Worm (Caenorhabditis elegans): ENCODE measurements around the gene immp-1.

The immp-1 gene

DNA sequence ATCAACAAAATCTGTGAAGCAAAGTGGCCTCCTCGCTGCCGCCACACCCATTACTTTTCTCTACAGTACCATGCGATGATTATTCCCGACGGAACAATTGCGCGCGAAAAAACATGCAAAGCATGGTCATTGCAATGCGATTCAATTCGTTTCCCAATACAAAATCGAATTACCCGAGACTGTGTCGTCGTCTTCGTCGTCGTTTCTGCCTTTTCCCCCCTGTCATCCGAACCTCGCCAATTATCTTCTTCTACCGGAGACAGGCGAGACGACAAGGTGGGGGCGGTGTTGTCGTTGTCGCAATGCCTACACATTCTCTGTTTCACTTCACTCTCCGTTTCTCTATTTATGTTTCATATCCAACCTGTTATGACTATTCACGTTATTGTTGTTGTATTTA lies 37.1 kb downstream of the immp-1 start:
- no peak for TF ChIP-seq T23F11.4 (GFP tag; optimal IDR thresholded peaks at IDR 0.05)
- TF ChIP-seq nfya-1 (tag; optimal IDR thresholded peaks at IDR 0.05) = no peak
- TF ChIP-seq hlh-6 (tag; optimal IDR thresholded peaks at IDR 0.05) = peak; percentile 9
- no peak for TF ChIP-seq F13H6.1 (tag; optimal IDR thresholded peaks at IDR 0.05)
- TF ChIP-seq ref-2 (tag; optimal IDR thresholded peaks at IDR 0.05) = peak; percentile 30
- peak; percentile 63 for TF ChIP-seq ceh-31 (tag; optimal IDR thresholded peaks at IDR 0.05)

- TF ChIP-seq K02D7.2 (tag; optimal IDR thresholded peaks at IDR 0.05) = peak; percentile 12
- no peak for TF ChIP-seq hlh-6 (tag; optimal IDR thresholded peaks at IDR 0.05)
Measured at ce11 chrIII:11814653-11815052, 39.9 kb downstream of the immp-1 start.

- TF ChIP-seq tbx-2 (tag; optimal IDR thresholded peaks at IDR 0.05) = no peak
- no peak for TF ChIP-seq pha-2 (tag; optimal IDR thresholded peaks at IDR 0.05)
- no peak for TF ChIP-seq ttx-3 (tag; optimal IDR thresholded peaks at IDR 0.05)
- TF ChIP-seq F13H6.1 (tag; optimal IDR thresholded peaks at IDR 0.05) = no peak
- no peak for TF ChIP-seq ceh-18 (tag; optimal IDR thresholded peaks at IDR 0.05)
- no peak for TF ChIP-seq dve-1 (tag; optimal IDR thresholded peaks at IDR 0.05)
- TF ChIP-seq ceh-19 (GFP tag; optimal IDR thresholded peaks at IDR 0.05) = no peak
- no peak for TF ChIP-seq odd-2 (tag; optimal IDR thresholded peaks at IDR 0.05)
- TF ChIP-seq sdc-2 (tag; optimal IDR thresholded peaks at IDR 0.05) = no peak
- no peak for TF ChIP-seq K02D7.2 (tag; optimal IDR thresholded peaks at IDR 0.05)
- TF ChIP-seq pax-1 (tag; optimal IDR thresholded peaks at IDR 0.05) = no peak
- no peak for TF ChIP-seq hlh-6 (tag; optimal IDR thresholded peaks at IDR 0.05)
- no peak for TF ChIP-seq eyg-1 (tag; optimal IDR thresholded peaks at IDR 0.05)
- no peak for TF ChIP-seq sox-4 (tag; optimal IDR thresholded peaks at IDR 0.05)
Measured at ce11 chrIII:11816523-11817003, 41.8 kb downstream of the immp-1 start, which contains the start of gene C18D11.1. Gene C18D11.1 (plus strand): TSS chrIII:11816573.

DNA sequence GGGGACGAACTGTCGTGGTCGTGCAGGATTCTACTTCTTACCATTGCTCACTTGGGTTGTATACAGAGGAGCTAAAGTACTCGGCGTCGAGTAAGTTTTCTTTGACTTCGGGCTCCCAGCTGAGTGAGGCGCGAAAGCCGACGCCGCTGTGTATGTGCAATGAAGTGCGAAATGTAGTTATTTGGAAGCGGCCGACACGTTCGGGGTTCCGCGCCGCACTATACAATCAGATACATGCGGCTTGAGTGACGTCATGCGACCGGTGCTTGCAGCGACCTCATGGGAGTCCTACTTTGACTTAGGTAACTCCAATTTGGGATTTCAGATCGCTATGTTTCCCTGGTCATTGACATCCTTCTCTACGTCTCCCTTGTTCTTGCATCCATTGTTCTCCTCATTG lies 43.1 kb downstream of the immp-1 start:
- TF ChIP-seq ceh-6 (GFP tag; optimal IDR thresholded peaks at IDR 0.05) (no peak), pha-4 (tag; optimal IDR thresholded peaks at IDR 0.05) (no peak), ztf-16 (tag; optimal IDR thresholded peaks at IDR 0.05) (no peak), ceh-48 (tag; optimal IDR thresholded peaks at IDR 0.05) (no peak), unc-86 (tag; optimal IDR thresholded peaks at IDR 0.05) (no peak), F13H6.1 (tag; optimal IDR thresholded peaks at IDR 0.05) (no peak), che-1 (tag; optimal IDR thresholded peaks at IDR 0.05) (no peak), ttx-3 (tag; optimal IDR thresholded peaks at IDR 0.05) (no peak), ceh-19 (GFP tag; optimal IDR thresholded peaks at IDR 0.05) (no peak), unc-42 (tag; optimal IDR thresholded peaks at IDR 0.05) (no peak), ceh-24 (tag; optimal IDR thresholded peaks at IDR 0.05) (no peak), dve-1 (tag; optimal IDR thresholded peaks at IDR 0.05) (no peak), ceh-18 (tag; optimal IDR thresholded peaks at IDR 0.05) (no peak), eyg-1 (tag; optimal IDR thresholded peaks at IDR 0.05) (no peak), ref-2 (tag; optimal IDR thresholded peaks at IDR 0.05) (no peak), gmeb-2 (tag; optimal IDR thresholded peaks at IDR 0.05) (no peak), pat-9 (tag; optimal IDR thresholded peaks at IDR 0.05) (no peak), pros-1 (tag; optimal IDR thresholded peaks at IDR 0.05) (no peak)

DNA sequence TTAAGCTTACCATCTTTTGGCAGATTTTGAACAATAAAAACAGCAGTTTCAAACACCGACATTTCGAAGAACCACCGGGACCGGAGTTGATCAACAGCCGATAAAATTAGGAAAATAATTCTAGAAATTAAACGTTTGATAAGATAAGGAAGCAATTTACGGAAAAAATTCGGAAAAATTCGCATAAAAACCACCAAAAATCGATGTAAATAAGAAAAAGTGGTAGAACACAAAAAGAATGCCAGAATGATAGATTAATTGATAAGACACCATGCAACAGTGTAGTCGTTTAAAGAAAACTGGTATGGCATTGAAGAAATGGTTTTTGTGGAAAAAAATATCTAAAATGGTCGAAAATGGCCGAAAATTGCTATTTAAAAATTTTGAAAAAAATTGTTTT lies 47.7 kb downstream of the immp-1 start, which contains the start of gene maa-1:
Gene maa-1, minus strand, starts transcription at position 120 of the 400 bp plus-strand sequence.
- TF ChIP-seq lim-6 (tag; optimal IDR thresholded peaks at IDR 0.05) (no peak), sdc-2 (tag; optimal IDR thresholded peaks at IDR 0.05) (no peak), ahr-1 (tag; optimal IDR thresholded peaks at IDR 0.05) (no peak), ceh-6 (GFP tag; optimal IDR thresholded peaks at IDR 0.05) (no peak), ceh-31 (tag; optimal IDR thresholded peaks at IDR 0.05) (no peak), ztf-16 (tag; optimal IDR thresholded peaks at IDR 0.05) (no peak), unc-42 (tag; optimal IDR thresholded peaks at IDR 0.05) (no peak), tbx-2 (tag; optimal IDR thresholded peaks at IDR 0.05) (no peak), pag-3 (tag; optimal IDR thresholded peaks at IDR 0.05; ENCODE audit: borderline replicate concordance) (no peak), K02D7.2 (tag; optimal IDR thresholded peaks at IDR 0.05) (no peak), T23F11.4 (GFP tag; optimal IDR thresholded peaks at IDR 0.05) (no peak), F13H6.1 (tag; optimal IDR thresholded peaks at IDR 0.05) (no peak)

Measured in whole organism, late embryonic.